Worm (Caenorhabditis elegans) whole organism, mixed stage, embryonic: ENCODE results near the gene F38A5.6.
"Not testable (repeated sequence)": the region's sequence is repeated elsewhere in the genome, so short reads cannot be mapped to it uniquely, and the experiment has no call there.

Source experiments
- bed-3 ChIP-seq: fragments of 200-800 bp; sonication (Bioruptor generic); optimal IDR thresholded peaks from 3 replicates; lab custom pipeline; 2018; ENCODE audit warnings: mild to moderate bottlenecking, missing genetic modification characterization, moderate library complexity, missing compliant biosample characterization
- blmp-1 ChIP-seq: fragments of 150-350 bp; optimal IDR thresholded peaks from 2 replicates; lab custom pipeline; 2014; ENCODE audit warnings: missing biosample characterization, missing genetic modification characterization
- elt-1 ChIP-seq: sonication (generic microtip); optimal IDR thresholded peaks from 2 replicates; lab custom pipeline; 2017; ENCODE audit warnings: missing genetic modification characterization, mild to moderate bottlenecking, missing compliant biosample characterization, antibody characterized with exemption, moderate library complexity, borderline replicate concordance; ENCODE audit not compliant: insufficient read depth
- elt-3 ChIP-seq: fragments of 150-350 bp; optimal IDR thresholded peaks from 2 replicates; lab custom pipeline; 2014; ENCODE audit warnings: missing biosample characterization, missing genetic modification characterization
- ham-2 ChIP-seq: fragments of 200-800 bp; sonication (Bioruptor generic); optimal IDR thresholded peaks from 2 replicates; lab custom pipeline; 2018; ENCODE audit warnings: mild to moderate bottlenecking, missing genetic modification characterization, missing compliant biosample characterization
- hlh-1 ChIP-seq: fragments of 150-350 bp; optimal IDR thresholded peaks from 2 replicates; lab custom pipeline; 2014; ENCODE audit warnings: missing biosample characterization, missing genetic modification reagents, missing genetic modification characterization
- lin-13 ChIP-seq: fragments of 150-350 bp; optimal IDR thresholded peaks from 2 replicates; lab custom pipeline; 2014; ENCODE audit warnings: missing biosample characterization, missing genetic modification characterization
- lsy-2 ChIP-seq: fragments of 150-350 bp; optimal IDR thresholded peaks from 2 replicates; lab custom pipeline; 2014; ENCODE audit warnings: missing biosample characterization, missing genetic modification characterization
- mab-5 ChIP-seq: fragments of 150-350 bp; optimal IDR thresholded peaks from 2 replicates; lab custom pipeline; 2014; ENCODE audit warnings: missing biosample characterization, missing genetic modification characterization
- nhr-76 ChIP-seq: sonication (generic microtip); optimal IDR thresholded peaks from 2 replicates; lab custom pipeline; 2017; ENCODE audit warnings: missing biosample characterization, missing genetic modification characterization
- pha-4 ChIP-seq: fragments of 150-350 bp; optimal IDR thresholded peaks from 2 replicates; lab custom pipeline; 2018; ENCODE audit warnings: missing biosample characterization, missing genetic modification reagents, missing genetic modification characterization
- snpc-4 ChIP-seq: fragments of 150-350 bp; optimal IDR thresholded peaks from 2 replicates; lab custom pipeline; 2014; ENCODE audit warnings: missing biosample characterization, missing genetic modification characterization
- zip-8 ChIP-seq: fragments of 150-350 bp; optimal IDR thresholded peaks from 2 replicates; lab custom pipeline; 2014; ENCODE audit warnings: missing biosample characterization, missing genetic modification characterization

- TF ChIP-seq zip-8 (tag; lab: Kevin White, UChicago); lsy-2 (tag; lab: Kevin White, UChicago); pha-4 (tag; lab: Kevin White, UChicago); nhr-76 (tag; lab: Kevin White, UChicago); elt-1 (tag; lab: Kevin White, UChicago); elt-3; ham-2 (GFP tag; lab: Kevin White, UChicago); lin-13 (tag; lab: Kevin White, UChicago); snpc-4 (tag; lab: Kevin White, UChicago); hlh-1; bed-3 (GFP tag; lab: Kevin White, UChicago); blmp-1 (tag; lab: Kevin White, UChicago); mab-5 (tag; lab: Kevin White, UChicago): not testable (repeated sequence)
Measured at ce11 chrIV:6597918-6598317, 720 bp upstream of the F38A5.6 start, which contains the start of gene nspb-4.
